Worm (Caenorhabditis elegans) whole organism, L1 larva: ENCODE results near the gene F44E2.6.

ENCODE experiments used
- grh-1 ChIP-seq: fragments of 200-800 bp; sonication (Bioruptor generic); IDR thresholded peaks from 2 replicates; pipeline ENCODE4 v1.3.6; 2022; ENCODE audit warnings: missing genetic modification reagents, missing genetic modification characterization, missing compliant biosample characterization
- unc-130 ChIP-seq: fragments of 150-350 bp; optimal IDR thresholded peaks from 2 replicates; lab custom pipeline; 2017; ENCODE audit warnings: missing biosample characterization, missing genetic modification characterization, inconsistent platforms
- unc-30 ChIP-seq: sonication (generic microtip); optimal IDR thresholded peaks from 2 replicates; lab custom pipeline; 2017; ENCODE audit warnings: missing biosample characterization, missing genetic modification characterization

DNA sequence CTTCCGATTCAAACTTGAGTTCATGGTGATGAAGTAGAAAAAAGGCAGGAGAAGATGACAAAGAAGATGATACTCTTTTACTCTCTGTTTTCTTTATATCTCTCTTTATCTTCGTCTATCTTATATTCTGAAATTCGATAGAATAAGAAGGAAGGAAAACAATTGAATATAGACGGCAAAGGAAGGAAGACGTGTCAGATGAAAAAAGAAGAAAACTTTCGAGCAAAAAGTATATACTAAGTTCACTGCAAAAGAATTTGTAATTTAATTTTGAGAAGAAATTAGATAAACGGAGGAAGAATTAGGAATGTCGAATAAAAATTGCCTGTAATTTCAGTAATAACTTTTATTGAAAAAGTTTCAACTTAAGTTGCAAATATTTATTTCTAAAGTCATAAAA lies 32.0 kb upstream of the F44E2.6 start, which contains the start of gene K01F9.2:
- TF ChIP-seq unc-130 (no peak), grh-1 (no peak), unc-30 (tag; lab: Kevin White, UChicago) (no peak)
